Worm (Caenorhabditis elegans): ENCODE measurements around the gene srab-10.

- TF ChIP-seq ztf-29 (GFP tag; IDR thresholded peaks at IDR 0.05) (no peak), flt-1 (GFP tag; IDR thresholded peaks at IDR 0.05) (no peak), med-1 (GFP tag; optimal IDR thresholded peaks at IDR 0.05; ENCODE audit: insufficient read depth) (no peak), tab-1 (GFP tag; IDR thresholded peaks at IDR 0.05) (no peak), ref-1 (GFP tag; conservative IDR thresholded peaks at IDR 0.05) (no peak)
Observed at ce11 chrV:3100527-3100926, 43.9 kb downstream of the srab-10 start.

All from whole organism, midembryonic.